Fruit fly (Drosophila melanogaster): ENCODE results near the gene Rbp9.
A peak's percentile ranks its signal among the peaks of the same experiment; 100 is the strongest.

Gene Rbp9

DNA sequence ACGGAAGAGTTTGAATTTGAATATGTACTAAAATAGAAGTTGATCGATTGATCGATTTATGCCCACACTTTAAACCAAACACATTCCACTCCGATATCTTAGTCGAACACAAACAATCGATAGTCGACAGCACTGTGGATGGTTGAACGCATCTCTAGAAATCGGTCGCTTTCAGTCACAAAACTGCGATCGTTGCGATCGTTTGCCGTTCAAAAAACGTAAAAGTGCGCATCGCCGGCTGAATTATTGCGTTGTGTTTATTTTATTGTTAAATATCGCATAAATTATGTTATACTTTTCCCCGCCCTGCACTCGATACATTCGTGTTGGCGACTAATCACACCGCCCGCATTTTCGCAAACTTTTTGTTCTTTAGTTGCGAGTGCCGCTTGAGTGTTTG lies 44.6 kb downstream of the Rbp9 start, which contains the start of gene Ccdc85 (continued):
- TF ChIP-seq CrebB (tag; optimal IDR thresholded peaks at IDR 0.05): peak; percentile 22
- peak; percentile 18; the same call in 1 of the 3 replicates for TF ChIP-seq Dbx (GFP tag; IDR thresholded peaks at IDR 0.05)
- peak; percentile 34 for TF ChIP-seq Xbp1 (GFP tag; optimal IDR thresholded peaks at IDR 0.05)
- TF ChIP-seq CG34376 (GFP tag; optimal IDR thresholded peaks at IDR 0.05): peak; percentile 5
- TF ChIP-seq ewg (GFP tag; optimal IDR thresholded peaks at IDR 0.05): no peak
- TF ChIP-seq Hr3 (GFP tag; optimal IDR thresholded peaks at IDR 0.05): no peak
- TF ChIP-seq br (optimal IDR thresholded peaks at IDR 0.05): no peak
- peak; percentile 93 for TF ChIP-seq Med (GFP tag)
- TF ChIP-seq CG30431 (GFP tag; optimal IDR thresholded peaks at IDR 0.05): no peak
- peak; percentile 24 for TF ChIP-seq Blimp-1 (GFP tag; optimal IDR thresholded peaks at IDR 0.05)
- TF ChIP-seq bowl (GFP tag; IDR thresholded peaks at IDR 0.05): no peak
- no peak for TF ChIP-seq CG10209 (GFP tag; optimal IDR thresholded peaks at IDR 0.05)
- TF ChIP-seq rib (GFP tag; IDR thresholded peaks at IDR 0.05): no peak
- no peak for TF ChIP-seq CG6813 (GFP tag; optimal IDR thresholded peaks at IDR 0.05)
- TF ChIP-seq CG30020 (tag; optimal IDR thresholded peaks at IDR 0.05): peak; percentile 10
- no peak for TF ChIP-seq CG10654 (GFP tag; optimal IDR thresholded peaks at IDR 0.05)
- no peak for TF ChIP-seq Trl (optimal IDR thresholded peaks at IDR 0.05)
- no peak for TF ChIP-seq Trl (GFP tag; optimal IDR thresholded peaks at IDR 0.05)
- no peak for TF ChIP-seq CG14441 (GFP tag; IDR thresholded peaks at IDR 0.05)
- peak; percentile 100 for TF ChIP-seq tna (GFP tag; IDR thresholded peaks at IDR 0.05; ENCODE audit: partially characterized antibody)
- no peak for TF ChIP-seq bigmax (GFP tag; optimal IDR thresholded peaks at IDR 0.05)
- 0 out of 2 replicates have a peak, but pooled peaks have one; percentile 5 for TF ChIP-seq Oaz (GFP tag; IDR thresholded peaks at IDR 0.05)
- no peak; the same call in 1 of the 2 replicates for TF ChIP-seq Atf6 (GFP tag; IDR thresholded peaks at IDR 0.05)
- no peak for TF ChIP-seq CG7271 (tag; optimal IDR thresholded peaks at IDR 0.05)
- no peak for TF ChIP-seq mirr (GFP tag; optimal IDR thresholded peaks at IDR 0.05)
- peak; percentile 41 for TF ChIP-seq CG14710 (tag; optimal IDR thresholded peaks at IDR 0.05)
- TF ChIP-seq Dll (GFP tag; IDR thresholded peaks at IDR 0.05; ENCODE audit: partially characterized antibody): peak; percentile 93
- TF ChIP-seq Dfd (GFP tag; optimal IDR thresholded peaks at IDR 0.05): no peak
- TF ChIP-seq CG4730 (GFP tag; IDR thresholded peaks at IDR 0.05): no peak
- TF ChIP-seq odd (GFP tag; optimal IDR thresholded peaks at IDR 0.05): no peak
- no peak for TF ChIP-seq gem (tag; optimal IDR thresholded peaks at IDR 0.05)
- TF ChIP-seq phol (tag; optimal IDR thresholded peaks at IDR 0.05): peak; percentile 33
- TF ChIP-seq dysf (GFP tag; IDR thresholded peaks at IDR 0.05): no peak
- TF ChIP-seq tup (GFP tag; optimal IDR thresholded peaks at IDR 0.05): no peak
- TF ChIP-seq Lhr (GFP tag; optimal IDR thresholded peaks at IDR 0.05): peak; percentile 12
- no peak for TF ChIP-seq ab (GFP tag; optimal IDR thresholded peaks at IDR 0.05)
- peak; percentile 96 for TF ChIP-seq Opbp (GFP tag; IDR thresholded peaks at IDR 0.05; ENCODE audit: partially characterized antibody)
- peak; percentile 94 for TF ChIP-seq vnd (GFP tag; IDR thresholded peaks at IDR 0.05; ENCODE audit: partially characterized antibody)
- TF ChIP-seq hth (optimal IDR thresholded peaks at IDR 0.05): no peak
- peak; percentile 80 for TF ChIP-seq pzg (GFP tag; optimal IDR thresholded peaks at IDR 0.05)
- TF ChIP-seq CG9797 (GFP tag; optimal IDR thresholded peaks at IDR 0.05): peak; percentile 37
- TF ChIP-seq nmo (GFP tag; optimal IDR thresholded peaks at IDR 0.05): peak; percentile 15
- TF ChIP-seq CG8089 (GFP tag; optimal IDR thresholded peaks at IDR 0.05): no peak
- TF ChIP-seq CG2712 (tag; optimal IDR thresholded peaks at IDR 0.05): peak; percentile 51
- TF ChIP-seq CG31224 (GFP tag; IDR thresholded peaks at IDR 0.05): no peak
- no peak for TF ChIP-seq ranshi (GFP tag; IDR thresholded peaks at IDR 0.05)
- no peak for TF ChIP-seq dpn (GFP tag; optimal IDR thresholded peaks at IDR 0.05)
- TF ChIP-seq cato (GFP tag; optimal IDR thresholded peaks at IDR 0.05; ENCODE audit: borderline replicate concordance): no peak
- TF ChIP-seq oc (tag; optimal IDR thresholded peaks at IDR 0.05): no peak
- TF ChIP-seq CG17359 (tag; optimal IDR thresholded peaks at IDR 0.05): no peak
- no peak for TF ChIP-seq fd64A (GFP tag; optimal IDR thresholded peaks at IDR 0.05)
- TF ChIP-seq NC2α (GFP tag; optimal IDR thresholded peaks at IDR 0.05): no peak

Data from whole organism, embryonic.